Fruit fly (Drosophila melanogaster) whole organism, prepupa: ENCODE data around the gene skd.

Source experiments
- CG10631 ChIP-seq: fragments of 200-800 bp; sonication (Bioruptor generic); optimal IDR thresholded peaks from 2 replicates; lab custom pipeline; 2016; ENCODE audit warnings: missing biosample characterization, missing genetic modification characterization
- CG10669 ChIP-seq: fragments of 200-800 bp; sonication (Bioruptor generic); optimal IDR thresholded peaks from 3 replicates; lab custom pipeline; 2018; ENCODE audit warnings: missing biosample characterization, mild to moderate bottlenecking, missing genetic modification characterization, moderate library complexity
- CG11294 ChIP-seq: fragments of 200-800 bp; sonication (Bioruptor generic); IDR thresholded peaks from 2 replicates; pipeline ENCODE4 v1.3.6; 2022; ENCODE audit warnings: missing biosample characterization, missing genetic modification characterization
- CG11762 ChIP-seq: fragments of 200-800 bp; sonication (Bioruptor generic); optimal IDR thresholded peaks from 3 replicates; lab custom pipeline; 2016; ENCODE audit warnings: missing biosample characterization, missing genetic modification characterization; ENCODE audit not compliant: insufficient read depth
- CG11902 ChIP-seq: fragments of 200-800 bp; sonication (Bioruptor generic); optimal IDR thresholded peaks from 3 replicates; lab custom pipeline; 2016; ENCODE audit warnings: missing biosample characterization, missing genetic modification characterization
- CG15336 ChIP-seq: fragments of 200-800 bp; sonication (Bioruptor generic); IDR thresholded peaks from 2 replicates; pipeline ENCODE4 v1.3.6; 2022; ENCODE audit warnings: missing biosample characterization, missing genetic modification characterization
- CG1621 ChIP-seq: fragments of 200-800 bp; sonication (Bioruptor generic); optimal IDR thresholded peaks from 3 replicates; lab custom pipeline; 2018; ENCODE audit warnings: missing biosample characterization, mild to moderate bottlenecking, missing genetic modification characterization
- CG16779 ChIP-seq: fragments of 200-800 bp; sonication (Bioruptor generic); optimal IDR thresholded peaks from 3 replicates; lab custom pipeline; 2017; ENCODE audit warnings: missing biosample characterization, mild to moderate bottlenecking, missing genetic modification characterization
- CG3032 ChIP-seq: fragments of 200-800 bp; optimal IDR thresholded peaks from 2 replicates; lab custom pipeline; 2019; ENCODE audit warnings: missing biosample characterization, mild to moderate bottlenecking, missing genetic modification characterization, moderate library complexity
- CG32006 ChIP-seq: fragments of 200-800 bp; sonication (Bioruptor generic); optimal IDR thresholded peaks from 3 replicates; lab custom pipeline; 2017; ENCODE audit warnings: missing biosample characterization, mild to moderate bottlenecking, missing genetic modification characterization
- CG3919 ChIP-seq: fragments of 200-800 bp; sonication (Bioruptor generic); optimal IDR thresholded peaks from 3 replicates; lab custom pipeline; 2016; ENCODE audit warnings: missing biosample characterization, missing genetic modification characterization
- CG4318 ChIP-seq: fragments of 200-800 bp; sonication (Bioruptor generic); optimal IDR thresholded peaks from 3 replicates; lab custom pipeline; 2017; ENCODE audit warnings: missing biosample characterization, mild to moderate bottlenecking, missing genetic modification characterization
- CG6163 ChIP-seq: fragments of 200-800 bp; sonication (Bioruptor generic); IDR thresholded peaks from 3 replicates; pipeline ENCODE4 v1.3.6; 2022; ENCODE audit warnings: missing biosample characterization, missing genetic modification characterization
- CG6276 ChIP-seq: fragments of 200-800 bp; sonication (Bioruptor generic); optimal IDR thresholded peaks from 2 replicates; lab custom pipeline; 2017; ENCODE audit warnings: missing biosample characterization, mild to moderate bottlenecking, missing genetic modification characterization
- CG6792 ChIP-seq: fragments of 200-800 bp; sonication (Bioruptor generic); optimal IDR thresholded peaks from 3 replicates; lab custom pipeline; 2016; ENCODE audit warnings: missing biosample characterization, missing genetic modification characterization
- CG6808 ChIP-seq: fragments of 200-800 bp; sonication (Bioruptor generic); optimal IDR thresholded peaks from 3 replicates; lab custom pipeline; 2017; ENCODE audit warnings: missing biosample characterization, missing genetic modification characterization, mild to moderate bottlenecking, moderate library complexity, missing genetic modification reagents
- CG6854 ChIP-seq: fragments of 200-800 bp; sonication (Bioruptor generic); optimal IDR thresholded peaks from 2 replicates; lab custom pipeline; 2017; ENCODE audit warnings: missing biosample characterization, mild to moderate bottlenecking, missing genetic modification characterization
- CG7368 ChIP-seq: fragments of 200-800 bp; sonication (Bioruptor generic); optimal IDR thresholded peaks from 3 replicates; lab custom pipeline; 2016; ENCODE audit warnings: missing biosample characterization, missing genetic modification characterization
- CG8119 ChIP-seq: fragments of 200-800 bp; sonication (Bioruptor generic); IDR thresholded peaks from 3 replicates; pipeline ENCODE4 v1.3.6; 2022; ENCODE audit warnings: missing biosample characterization, missing genetic modification characterization
- CG8319 ChIP-seq: fragments of 200-800 bp; sonication (Bioruptor generic); optimal IDR thresholded peaks from 3 replicates; lab custom pipeline; 2016; ENCODE audit warnings: missing biosample characterization, missing genetic modification characterization
- CG8632 ChIP-seq: fragments of 200-800 bp; sonication (Bioruptor generic); optimal IDR thresholded peaks from 3 replicates; lab custom pipeline; 2016; ENCODE audit warnings: missing biosample characterization, missing genetic modification characterization
- Eip75B ChIP-seq: fragments of 200-800 bp; sonication (Bioruptor generic); optimal IDR thresholded peaks from 3 replicates; lab custom pipeline; 2016; ENCODE audit warnings: missing biosample characterization, missing genetic modification characterization
- Eip78C ChIP-seq: fragments of 200-800 bp; sonication (Bioruptor generic); peaks from one replicate; lab custom pipeline; 2016; ENCODE audit warnings: missing biosample characterization, missing genetic modification characterization
- Eip93F ChIP-seq: fragments of 200-800 bp; sonication (Bioruptor generic); optimal IDR thresholded peaks from 2 replicates; lab custom pipeline; 2016; ENCODE audit warnings: missing biosample characterization, mild to moderate bottlenecking, missing genetic modification characterization
- Ets21C ChIP-seq: fragments of 200-800 bp; sonication (Bioruptor generic); optimal IDR thresholded peaks from 3 replicates; lab custom pipeline; 2016; ENCODE audit warnings: missing biosample characterization, missing genetic modification characterization
- Ets96B ChIP-seq: fragments of 200-800 bp; optimal IDR thresholded peaks from 2 replicates; lab custom pipeline; 2019; ENCODE audit warnings: missing biosample characterization, mild to moderate bottlenecking, missing genetic modification characterization, moderate library complexity
- Gug ChIP-seq: fragments of 200-800 bp; sonication (Bioruptor generic); IDR thresholded peaks from 2 replicates; pipeline ENCODE4 v1.3.6; 2022; ENCODE audit warnings: missing biosample characterization, missing genetic modification characterization
- Hr39 ChIP-seq: fragments of 200-800 bp; sonication (Bioruptor generic); optimal IDR thresholded peaks from 2 replicates; lab custom pipeline; 2016; ENCODE audit warnings: missing biosample characterization, missing genetic modification characterization
- Hr4 ChIP-seq: fragments of 200-800 bp; sonication (Bioruptor generic); optimal IDR thresholded peaks from 3 replicates; lab custom pipeline; 2016; ENCODE audit warnings: missing biosample characterization, missing genetic modification characterization
- OdsH ChIP-seq: fragments of 200-800 bp; sonication (Bioruptor generic); optimal IDR thresholded peaks from 3 replicates; lab custom pipeline; 2016; ENCODE audit warnings: missing biosample characterization, missing genetic modification characterization
- Smox ChIP-seq: fragments of 200-800 bp; sonication (Bioruptor generic); optimal IDR thresholded peaks from 3 replicates; lab custom pipeline; 2016; ENCODE audit warnings: missing biosample characterization, missing genetic modification characterization
- Sox15 ChIP-seq: fragments of 200-800 bp; sonication (Bioruptor generic); optimal IDR thresholded peaks from 3 replicates; lab custom pipeline; 2016; ENCODE audit warnings: missing biosample characterization, missing genetic modification characterization
- acj6 ChIP-seq: fragments of 200-800 bp; sonication (Bioruptor generic); optimal IDR thresholded peaks from 3 replicates; lab custom pipeline; 2016; ENCODE audit warnings: missing biosample characterization, missing genetic modification characterization
- cyc ChIP-seq: fragments of 200-800 bp; sonication (Bioruptor generic); optimal IDR thresholded peaks from 3 replicates; lab custom pipeline; 2016; ENCODE audit warnings: missing biosample characterization, missing genetic modification characterization
- dac ChIP-seq: fragments of 200-800 bp; sonication (Bioruptor generic); optimal IDR thresholded peaks from 2 replicates; lab custom pipeline; 2017; ENCODE audit warnings: missing biosample characterization, mild to moderate bottlenecking, missing genetic modification characterization
- dsx ChIP-seq: fragments of 200-800 bp; optimal IDR thresholded peaks from 3 replicates; lab custom pipeline; 2019; ENCODE audit warnings: missing biosample characterization, mild to moderate bottlenecking, missing genetic modification characterization, moderate library complexity; ENCODE audit not compliant: poor library complexity, severe bottlenecking
- eg ChIP-seq: fragments of 200-800 bp; sonication (Bioruptor generic); IDR thresholded peaks from 3 replicates; pipeline ENCODE4 v1.3.6; 2022; ENCODE audit warnings: missing biosample characterization, missing genetic modification characterization
- esn ChIP-seq: fragments of 200-800 bp; sonication (Bioruptor generic); optimal IDR thresholded peaks from 2 replicates; lab custom pipeline; 2016; ENCODE audit warnings: missing biosample characterization, mild to moderate bottlenecking, missing genetic modification characterization, moderate library complexity
- fd59A ChIP-seq: fragments of 200-800 bp; sonication (Bioruptor generic); optimal IDR thresholded peaks from 2 replicates; lab custom pipeline; 2017; ENCODE audit warnings: missing biosample characterization, mild to moderate bottlenecking, missing genetic modification characterization, missing genetic modification reagents
- fd85E ChIP-seq: fragments of 200-800 bp; sonication (Bioruptor generic); optimal IDR thresholded peaks from 3 replicates; lab custom pipeline; 2016; ENCODE audit warnings: missing biosample characterization, missing genetic modification characterization
- lz ChIP-seq: fragments of 200-800 bp; sonication (Bioruptor generic); optimal IDR thresholded peaks from 3 replicates; lab custom pipeline; 2016; ENCODE audit warnings: missing biosample characterization, missing genetic modification characterization
- net ChIP-seq: fragments of 200-800 bp; sonication (Bioruptor generic); optimal IDR thresholded peaks from 3 replicates; lab custom pipeline; 2016; ENCODE audit warnings: missing biosample characterization, missing genetic modification characterization
- pdm3 ChIP-seq: fragments of 200-800 bp; sonication (Bioruptor generic); optimal IDR thresholded peaks from 3 replicates; lab custom pipeline; 2016; ENCODE audit warnings: missing biosample characterization, missing genetic modification characterization
- spab ChIP-seq: fragments of 200-800 bp; sonication (Bioruptor generic); optimal IDR thresholded peaks from 2 replicates; lab custom pipeline; 2017; ENCODE audit warnings: missing biosample characterization, mild to moderate bottlenecking, missing genetic modification characterization, missing genetic modification reagents
- ss ChIP-seq, 2 experiments: fragments of 200-800 bp; sonication (Bioruptor generic); optimal IDR thresholded peaks; 2 replicates in 1 of 2; 3 replicates in 1 of 2; lab custom pipeline; 2017 to 2018; ENCODE audit warnings: mild to moderate bottlenecking in 2 of 2, missing biosample characterization in 2 of 2, missing genetic modification characterization in 2 of 2, moderate library complexity in 1 of 2
- svp ChIP-seq: fragments of 200-800 bp; sonication (Bioruptor generic); peaks from one replicate; lab custom pipeline; 2016; ENCODE audit warnings: missing biosample characterization, missing genetic modification characterization
- topi ChIP-seq: fragments of 200-800 bp; sonication (Bioruptor generic); optimal IDR thresholded peaks from 3 replicates; lab custom pipeline; 2016; ENCODE audit warnings: missing biosample characterization, missing genetic modification characterization
- vri ChIP-seq: fragments of 200-800 bp; sonication (Bioruptor generic); optimal IDR thresholded peaks from 3 replicates; lab custom pipeline; 2016; ENCODE audit warnings: missing biosample characterization, mild to moderate bottlenecking, missing genetic modification characterization

skd gene

dm6 chr3L:21047037-21047436 lies 19.8 kb upstream of the skd start (continued):
- TF ChIP-seq CG6276 (GFP tag; lab: Kevin White, UChicago) (peak; percentile 21), CG8319 (GFP tag; lab: Kevin White, UChicago) (no peak), lz (GFP tag; lab: Kevin White, UChicago) (peak; percentile 18), dac (GFP tag; lab: Kevin White, UChicago) (no peak), Eip93F (GFP tag; lab: Kevin White, UChicago) (no peak), cyc (peak; percentile 11), spab (GFP tag; lab: Kevin White, UChicago) (no peak), Gug (GFP tag; lab: Robert Waterston, UW) (no peak), Eip78C (GFP tag; lab: Kevin White, UChicago) (peak; percentile 85), CG11902 (GFP tag; lab: Kevin White, UChicago) (no peak), fd85E (GFP tag; lab: Kevin White, UChicago) (no peak), CG11294 (GFP tag; lab: Robert Waterston, UW) (no peak), net (GFP tag; lab: Kevin White, UChicago) (peak; percentile 13), topi (GFP tag; lab: Kevin White, UChicago) (no peak), esn (GFP tag; lab: Kevin White, UChicago) (peak; percentile 31), vri (GFP tag; lab: Kevin White, UChicago) (no peak), CG6163 (GFP tag; lab: Robert Waterston, UW) (peak; percentile 35; the same call in 1 of the 3 replicates), CG10669 (GFP tag; lab: Kevin White, UChicago) (peak; percentile 6)

- TF ChIP-seq CG10631 (GFP tag; lab: Kevin White, UChicago) (no peak), Hr39 (GFP tag; lab: Kevin White, UChicago) (no peak), Gug (GFP tag; lab: Robert Waterston, UW) (peak; percentile 58), CG7368 (no peak), CG11294 (GFP tag; lab: Robert Waterston, UW) (no peak), eg (GFP tag; lab: Robert Waterston, UW) (peak; percentile 49; the same call in 1 of the 3 replicates), CG1621 (no peak), cyc (no peak), CG15336 (GFP tag; lab: Robert Waterston, UW) (peak; percentile 61), CG6792 (GFP tag; lab: Kevin White, UChicago) (no peak), Hr4 (GFP tag; lab: Kevin White, UChicago) (peak; percentile 65), CG8119 (GFP tag; lab: Robert Waterston, UW) (peak; percentile 72), ss (GFP tag; optimal IDR thresholded peaks at IDR 0.05; lab: Kevin White, UChicago) (peak in 1 of 2 experiments; percentile 6), topi (GFP tag; lab: Kevin White, UChicago) (no peak), CG3032 (tag; lab: Kevin White, UChicago) (peak; percentile 28), dsx (peak; percentile 15), CG6854 (GFP tag; lab: Kevin White, UChicago) (no peak), svp (peak; percentile 54), Ets21C (GFP tag; lab: Kevin White, UChicago) (no peak), Smox (GFP tag; lab: Kevin White, UChicago) (no peak), CG8319 (GFP tag; lab: Kevin White, UChicago) (no peak), lz (GFP tag; lab: Kevin White, UChicago) (no peak), Ets96B (tag; lab: Kevin White, UChicago) (peak; percentile 47), acj6 (GFP tag; lab: Kevin White, UChicago) (peak; percentile 41), CG4318 (GFP tag; lab: Kevin White, UChicago) (peak; percentile 41), CG16779 (no peak), CG11762 (no peak), Sox15 (GFP tag; lab: Kevin White, UChicago) (no peak), Eip78C (GFP tag; lab: Kevin White, UChicago) (peak; percentile 72), fd59A (GFP tag; lab: Kevin White, UChicago) (no peak), CG6808 (GFP tag; lab: Kevin White, UChicago) (peak; percentile 20), CG6276 (GFP tag; lab: Kevin White, UChicago) (peak; percentile 47), pdm3 (GFP tag; lab: Kevin White, UChicago) (peak; percentile 39), OdsH (GFP tag; lab: Kevin White, UChicago) (peak; percentile 45), CG8632 (GFP tag; lab: Kevin White, UChicago) (no peak), Eip75B (GFP tag; lab: Kevin White, UChicago) (peak; percentile 6), CG6163 (GFP tag; lab: Robert Waterston, UW) (peak; percentile 73), CG3919 (peak; percentile 33), CG32006 (GFP tag; lab: Kevin White, UChicago) (peak; percentile 74)
These were observed 19.0 kb upstream of the skd start for dm6 chr3L:21046107-21046708.
